Fruit fly (Drosophila melanogaster) whole organism, embryonic: ENCODE results near the gene aqz.

Experiments used
- Abd-B ChIP-seq: fragments of 200-800 bp; sonication (Bioruptor generic); optimal IDR thresholded peaks from 2 replicates; lab custom pipeline; 2018; ENCODE audit warnings: missing biosample characterization, mild to moderate bottlenecking, missing genetic modification characterization, moderate library complexity
- Atf6 ChIP-seq: fragments of 200-800 bp; sonication (Bioruptor generic); IDR thresholded peaks from 2 replicates; pipeline ENCODE4 v1.3.6; 2022; ENCODE audit warnings: missing biosample characterization, missing genetic modification characterization
- CG10147 ChIP-seq: fragments of 200-800 bp; sonication (Bioruptor generic); optimal IDR thresholded peaks from 2 replicates; lab custom pipeline; 2019; ENCODE audit warnings: missing biosample characterization, mild to moderate bottlenecking, missing genetic modification characterization, moderate library complexity
- CG11456 ChIP-seq: fragments of 200-800 bp; sonication (Bioruptor generic); IDR thresholded peaks from 3 replicates; pipeline ENCODE4 v1.3.6; 2022; ENCODE audit warnings: missing biosample characterization, missing genetic modification characterization
- CG11695 ChIP-seq: fragments of 200-800 bp; sonication (Bioruptor generic); IDR thresholded peaks from 3 replicates; pipeline ENCODE4 v1.3.6; 2022; ENCODE audit warnings: missing biosample characterization, missing genetic modification characterization
- CG11723 ChIP-seq: fragments of 200-800 bp; sonication (Bioruptor generic); optimal IDR thresholded peaks from 2 replicates; lab custom pipeline; 2017; ENCODE audit warnings: missing biosample characterization, mild to moderate bottlenecking, missing genetic modification characterization
- CG12391 ChIP-seq: fragments of 200-800 bp; sonication (Bioruptor generic); optimal IDR thresholded peaks from 3 replicates; lab custom pipeline; 2018; ENCODE audit warnings: missing biosample characterization, mild to moderate bottlenecking, missing genetic modification characterization, moderate library complexity
- CG13894 ChIP-seq: fragments of 200-800 bp; sonication (Bioruptor generic); optimal IDR thresholded peaks from 3 replicates; lab custom pipeline; 2018; ENCODE audit warnings: missing biosample characterization, mild to moderate bottlenecking, missing genetic modification characterization, moderate library complexity
- CG17186 ChIP-seq: fragments of 200-800 bp; sonication (Bioruptor generic); optimal IDR thresholded peaks from 3 replicates; lab custom pipeline; 2017; ENCODE audit warnings: missing biosample characterization, missing genetic modification reagents, missing genetic modification characterization
- CG17385 ChIP-seq: fragments of 200-800 bp; sonication (Bioruptor generic); optimal IDR thresholded peaks from 3 replicates; lab custom pipeline; 2018; ENCODE audit warnings: missing biosample characterization, mild to moderate bottlenecking, missing genetic modification characterization
- CG18599 ChIP-seq: fragments of 200-800 bp; sonication (Bioruptor generic); optimal IDR thresholded peaks from 3 replicates; lab custom pipeline; 2017; ENCODE audit warnings: missing biosample characterization, missing genetic modification characterization, mild to moderate bottlenecking, moderate library complexity, missing genetic modification reagents
- CG2199 ChIP-seq: fragments of 200-800 bp; sonication (Bioruptor generic); IDR thresholded peaks from 3 replicates; pipeline ENCODE4 v1.3.6; 2022; ENCODE audit warnings: missing biosample characterization, missing genetic modification characterization
- CG32767 ChIP-seq: fragments of 200-800 bp; sonication (Bioruptor generic); IDR thresholded peaks from 2 replicates; pipeline ENCODE4 v1.3.6; 2022; ENCODE audit warnings: missing biosample characterization, missing genetic modification characterization
- CG3281 ChIP-seq: fragments of 200-800 bp; sonication (Bioruptor generic); optimal IDR thresholded peaks from 3 replicates; lab custom pipeline; 2017; ENCODE audit warnings: missing biosample characterization, mild to moderate bottlenecking, missing genetic modification characterization
- CG33213 ChIP-seq: fragments of 200-800 bp; sonication (Bioruptor generic); optimal IDR thresholded peaks from 3 replicates; lab custom pipeline; 2016; ENCODE audit warnings: missing biosample characterization, missing genetic modification characterization
- CG3995 ChIP-seq: fragments of 200-800 bp; sonication (Bioruptor generic); optimal IDR thresholded peaks from 3 replicates; lab custom pipeline; 2016; ENCODE audit warnings: missing biosample characterization, missing genetic modification characterization
- CG4360 ChIP-seq: fragments of 200-800 bp; sonication (Bioruptor generic); IDR thresholded peaks from 2 replicates; pipeline ENCODE4 v1.3.6; 2022; ENCODE audit warnings: missing biosample characterization, missing genetic modification characterization
- CG4424 ChIP-seq: fragments of 200-800 bp; sonication (Bioruptor generic); optimal IDR thresholded peaks from 3 replicates; lab custom pipeline; 2016; ENCODE audit warnings: missing biosample characterization, missing genetic modification characterization
- CG5953 ChIP-seq: fragments of 200-800 bp; sonication (Bioruptor generic); IDR thresholded peaks from 2 replicates; pipeline ENCODE4 v1.3.6; 2022; ENCODE audit warnings: missing biosample characterization, missing genetic modification characterization
- CG6689 ChIP-seq: fragments of 200-800 bp; sonication (Bioruptor generic); IDR thresholded peaks from 2 replicates; pipeline ENCODE4 v1.3.6; 2022; ENCODE audit warnings: missing biosample characterization, missing genetic modification characterization
- CG8281 ChIP-seq: fragments of 200-800 bp; sonication (Bioruptor generic); optimal IDR thresholded peaks from 2 replicates; lab custom pipeline; 2018; ENCODE audit warnings: missing biosample characterization, mild to moderate bottlenecking, missing genetic modification characterization, moderate library complexity
- CG8290 ChIP-seq, 3 experiments: fragments of 200-800 bp; sonication (Bioruptor generic); optimal IDR thresholded peaks; 2 replicates each; lab custom pipeline; 2016 to 2019; ENCODE audit warnings: missing biosample characterization in 3 of 3, missing genetic modification characterization in 3 of 3, mild to moderate bottlenecking in 2 of 3, moderate library complexity in 1 of 3
- CG9797 ChIP-seq: fragments of 200-800 bp; sonication (Bioruptor generic); optimal IDR thresholded peaks from 3 replicates; lab custom pipeline; 2018; ENCODE audit warnings: missing biosample characterization, mild to moderate bottlenecking, missing genetic modification characterization
- CG9932 ChIP-seq: fragments of 200-800 bp; sonication (Bioruptor generic); IDR thresholded peaks from 2 replicates; pipeline ENCODE4 v1.3.6; 2022; ENCODE audit warnings: missing biosample characterization, missing genetic modification characterization
- Dbx ChIP-seq: fragments of 200-800 bp; sonication (Bioruptor generic); IDR thresholded peaks from 3 replicates; pipeline ENCODE4 v1.3.6; 2022; ENCODE audit warnings: missing biosample characterization, missing genetic modification characterization
- Fer1 ChIP-seq: fragments of 200-800 bp; sonication (Bioruptor generic); optimal IDR thresholded peaks from 2 replicates; lab custom pipeline; 2017; ENCODE audit warnings: missing biosample characterization, mild to moderate bottlenecking, missing genetic modification characterization
- GATAe ChIP-seq: fragments of 200-800 bp; sonication (Bioruptor generic); conservative IDR thresholded peaks from 2 replicates; pipeline ENCODE4 v1.3.6; 2022; ENCODE audit warnings: missing biosample characterization, missing genetic modification characterization
- Mad ChIP-seq: fragments of 200-800 bp; sonication (Bioruptor generic); optimal IDR thresholded peaks from 2 replicates; lab custom pipeline; 2016; ENCODE audit warnings: missing biosample characterization, missing genetic modification characterization
- Meics ChIP-seq: fragments of 200-800 bp; sonication (Bioruptor generic); optimal IDR thresholded peaks from 2 replicates; lab custom pipeline; 2017; ENCODE audit warnings: missing biosample characterization, mild to moderate bottlenecking, missing genetic modification characterization
- NFAT ChIP-seq: fragments of 200-800 bp; sonication (Bioruptor generic); IDR thresholded peaks from 2 replicates; pipeline ENCODE4 v1.3.6; 2022; ENCODE audit warnings: missing biosample characterization, missing genetic modification characterization
- NfI ChIP-seq: fragments of 200-800 bp; sonication (Bioruptor generic); optimal IDR thresholded peaks from 3 replicates; lab custom pipeline; 2018; ENCODE audit warnings: missing biosample characterization, mild to moderate bottlenecking, missing genetic modification characterization, moderate library complexity
- Rfx ChIP-seq: fragments of 200-800 bp; sonication (Bioruptor generic); IDR thresholded peaks from 2 replicates; pipeline ENCODE4 v1.3.6; 2022; ENCODE audit warnings: missing biosample characterization, missing genetic modification characterization
- Stat92E ChIP-seq, 3 experiments: fragments of >200 bp in 2 of 3; fragments of 200-800 bp in 1 of 3; sonication (Bioruptor generic) in 1 of 3; optimal IDR thresholded peaks; 2 replicates each; lab custom pipeline; 2017 to 2019; ENCODE audit warnings: missing biosample characterization in 3 of 3, missing genetic modification characterization in 3 of 3, mild to moderate bottlenecking in 1 of 3, moderate library complexity in 1 of 3
- Vsx1 ChIP-seq: fragments of 200-800 bp; sonication (Bioruptor generic); optimal IDR thresholded peaks from 2 replicates; lab custom pipeline; 2017; ENCODE audit warnings: missing biosample characterization, mild to moderate bottlenecking, missing genetic modification characterization, missing genetic modification reagents
- abd-A ChIP-seq: fragments of 200-800 bp; sonication (Bioruptor generic); optimal IDR thresholded peaks from 3 replicates; lab custom pipeline; 2019; ENCODE audit warnings: missing biosample characterization, mild to moderate bottlenecking, missing genetic modification characterization, moderate library complexity
- bab2 ChIP-seq: fragments of 200-800 bp; sonication (Bioruptor generic); optimal IDR thresholded peaks from 2 replicates; lab custom pipeline; 2016; ENCODE audit warnings: missing biosample characterization, missing genetic modification characterization
- chm ChIP-seq: fragments of 200-800 bp; sonication (Bioruptor generic); IDR thresholded peaks from 2 replicates; pipeline ENCODE4 v1.3.6; 2022; ENCODE audit warnings: missing biosample characterization, missing genetic modification characterization
- cwo ChIP-seq: fragments of 200-800 bp; sonication (Bioruptor generic); optimal IDR thresholded peaks from 3 replicates; lab custom pipeline; 2017; ENCODE audit warnings: missing biosample characterization, missing genetic modification characterization, mild to moderate bottlenecking, moderate library complexity, missing genetic modification reagents
- exex ChIP-seq: fragments of 200-800 bp; sonication (Bioruptor generic); optimal IDR thresholded peaks from 4 replicates; lab custom pipeline; 2018; ENCODE audit warnings: missing biosample characterization, mild to moderate bottlenecking, missing genetic modification characterization, moderate library complexity
- hb ChIP-seq: fragments of 200-800 bp; sonication (Bioruptor generic); IDR thresholded peaks from 3 replicates; pipeline ENCODE4 v1.3.6; 2022; ENCODE audit warnings: missing biosample characterization, missing genetic modification characterization; ENCODE audit not compliant: partially characterized antibody
- lab ChIP-seq: fragments of 200-800 bp; sonication (Bioruptor generic); optimal IDR thresholded peaks from 3 replicates; lab custom pipeline; 2017; ENCODE audit warnings: missing biosample characterization, missing genetic modification characterization, mild to moderate bottlenecking, moderate library complexity, missing genetic modification reagents
- mam ChIP-seq: fragments of 200-800 bp; sonication (Bioruptor generic); optimal IDR thresholded peaks from 3 replicates; lab custom pipeline; 2016; ENCODE audit warnings: missing biosample characterization, missing genetic modification characterization
- oc ChIP-seq: fragments of 200-800 bp; sonication (Bioruptor generic); optimal IDR thresholded peaks from 2 replicates; lab custom pipeline; 2018; ENCODE audit warnings: missing biosample characterization, mild to moderate bottlenecking, missing genetic modification characterization, moderate library complexity
- pb ChIP-seq: fragments of 200-800 bp; sonication (Bioruptor generic); optimal IDR thresholded peaks from 3 replicates; lab custom pipeline; 2016; ENCODE audit warnings: missing biosample characterization, missing genetic modification characterization
- sd ChIP-seq: fragments of 200-800 bp; sonication (Bioruptor generic); optimal IDR thresholded peaks from 3 replicates; lab custom pipeline; 2018; ENCODE audit warnings: missing biosample characterization, mild to moderate bottlenecking, missing genetic modification characterization, moderate library complexity
- sens ChIP-seq: fragments of 200-800 bp; sonication (Bioruptor generic); peaks from one replicate; lab custom pipeline; 2016; ENCODE audit warnings: missing biosample characterization, missing genetic modification characterization
- twi ChIP-seq: fragments of 200-800 bp; optimal IDR thresholded peaks from 2 replicates; lab custom pipeline; 2019; ENCODE audit warnings: missing biosample characterization, mild to moderate bottlenecking, missing genetic modification characterization, moderate library complexity

aqz gene

DNA sequence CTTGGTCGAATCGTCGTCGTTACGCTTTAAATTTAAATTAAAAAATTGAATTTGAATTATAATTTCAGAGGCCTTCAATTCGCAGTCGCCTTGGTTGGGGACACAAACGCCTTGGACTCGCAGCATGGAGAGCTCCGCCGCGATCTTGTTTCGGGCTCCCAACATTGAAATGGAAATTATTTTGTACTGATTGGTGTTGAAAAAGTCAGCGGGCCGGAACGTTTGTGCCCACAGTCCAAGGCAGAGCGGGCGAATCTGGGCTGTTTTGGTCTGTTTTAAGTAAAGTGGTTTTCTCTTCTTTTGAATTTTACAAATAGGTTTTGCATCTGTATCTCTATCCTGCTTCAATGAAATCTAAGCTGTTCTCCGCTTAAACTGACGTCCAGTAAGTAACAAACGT is 5.4 kb downstream of the aqz start (continued):
- TF ChIP-seq exex (tag; lab: Kevin White, UChicago) (no peak), CG2199 (peak; percentile 67; the same call in 1 of the 3 replicates)

DNA sequence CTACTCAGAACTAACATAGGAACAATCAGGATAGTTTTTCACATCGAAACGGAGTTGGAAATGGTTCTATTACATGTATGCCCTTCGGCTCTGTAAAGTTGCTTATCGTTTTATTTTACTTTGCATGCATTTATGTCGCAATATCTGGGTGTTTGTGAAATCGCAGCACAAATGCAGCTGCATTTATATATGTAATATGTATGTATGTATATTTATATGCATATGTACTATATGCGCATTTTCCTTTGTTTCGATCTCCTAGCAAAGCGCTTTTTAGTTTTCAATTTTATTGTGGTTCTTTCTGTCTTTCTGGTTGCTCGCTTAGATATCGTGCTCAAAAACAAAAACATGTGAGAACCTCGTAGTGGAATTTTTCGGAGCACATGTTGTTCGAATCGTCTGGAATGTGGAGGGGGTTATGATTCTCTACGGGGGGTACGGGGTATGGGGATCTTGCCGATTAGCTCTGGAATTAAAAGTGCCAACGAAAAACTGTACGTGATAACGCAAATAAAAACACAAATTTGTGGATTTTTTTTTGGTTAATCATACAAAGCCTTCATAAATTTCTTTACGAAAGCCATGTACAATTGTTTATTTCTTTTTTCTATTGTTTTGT is 6.3 kb downstream of the aqz start:
- TF ChIP-seq Mad (GFP tag; lab: Kevin White, UChicago) (no peak), CG9932 (GFP tag; lab: Robert Waterston, UW) (0 out of 2 replicates have a peak, but pooled peaks have one; percentile 18), CG8290 (GFP tag; optimal IDR thresholded peaks at IDR 0.05; lab: Kevin White, UChicago) (no peak), CG8290 (tag; optimal IDR thresholded peaks at IDR 0.05; lab: Kevin White, UChicago) (peak in 1 of 2 experiments; percentile 37), CG6689 (GFP tag; lab: Robert Waterston, UW) (no peak), Dbx (GFP tag; lab: Robert Waterston, UW) (0 out of 3 replicates have a peak, but pooled peaks have one; percentile 46), CG18599 (peak; percentile 48), abd-A (tag; lab: Kevin White, UChicago) (peak; percentile 51), Abd-B (no peak), GATAe (GFP tag; lab: Robert Waterston, UW) (no peak), CG11456 (GFP tag; lab: Robert Waterston, UW) (no peak), CG17385 (no peak), Atf6 (GFP tag; lab: Robert Waterston, UW) (peak; percentile 49), mam (GFP tag; lab: Kevin White, UChicago) (no peak), CG33213 (no peak), CG32767 (GFP tag; lab: Robert Waterston, UW) (no peak), CG4360 (GFP tag; lab: Robert Waterston, UW) (0 out of 2 replicates have a peak, but pooled peaks have one; percentile 24), lab (GFP tag; lab: Kevin White, UChicago) (peak; percentile 36), CG11695 (GFP tag; lab: Robert Waterston, UW) (no peak), CG11723 (no peak), Stat92E (GFP tag; optimal IDR thresholded peaks at IDR 0.05; lab: Kevin White, UChicago) (peak in 1 of 3 experiments; percentile 32), CG4424 (no peak), Rfx (GFP tag; lab: Robert Waterston, UW) (peak; percentile 7; the same call in 1 of the 2 replicates), CG3995 (GFP tag; lab: Kevin White, UChicago) (no peak), bab2 (no peak), Fer1 (peak; percentile 36), NfI (GFP tag; lab: Kevin White, UChicago) (no peak), hb (GFP tag; lab: Robert Waterston, UW) (no peak), CG3281 (GFP tag; lab: Kevin White, UChicago) (no peak), oc (tag; lab: Kevin White, UChicago) (no peak), CG9797 (no peak), twi (tag; lab: Kevin White, UChicago) (peak; percentile 82), NFAT (GFP tag; lab: Robert Waterston, UW) (peak; percentile 92), CG10147 (peak; percentile 32), CG13894 (tag; lab: Kevin White, UChicago) (peak; percentile 76), CG8281 (tag; lab: Kevin White, UChicago) (no peak), cwo (peak; percentile 80), Vsx1 (GFP tag; lab: Kevin White, UChicago) (peak; percentile 69), sd (tag; lab: Kevin White, UChicago) (peak; percentile 99), pb (GFP tag; lab: Kevin White, UChicago) (no peak), Meics (GFP tag; lab: Kevin White, UChicago) (no peak), sens (GFP tag; lab: Kevin White, UChicago) (peak; percentile 8), exex (tag; lab: Kevin White, UChicago) (peak; percentile 63), CG17186 (GFP tag; lab: Kevin White, UChicago) (no peak), CG12391 (no peak), CG5953 (no peak), chm (GFP tag; lab: Robert Waterston, UW) (0 out of 2 replicates have a peak, but pooled peaks have one; percentile 46)
